Fruit fly (Drosophila melanogaster) whole organism, embryonic: ENCODE data around the gene Spec2.

Experiments
- ATbp ChIP-seq: fragments of 200-800 bp; sonication (Bioruptor generic); optimal IDR thresholded peaks from 2 replicates; lab custom pipeline; 2017; ENCODE audit warnings: missing biosample characterization, mild to moderate bottlenecking, missing genetic modification characterization, missing genetic modification reagents
- Abd-B ChIP-seq: fragments of 200-800 bp; sonication (Bioruptor generic); optimal IDR thresholded peaks from 2 replicates; lab custom pipeline; 2018; ENCODE audit warnings: missing biosample characterization, mild to moderate bottlenecking, missing genetic modification characterization, moderate library complexity
- CG10366 ChIP-seq: fragments of 200-800 bp; sonication (Bioruptor generic); IDR thresholded peaks from 2 replicates; pipeline ENCODE4 v1.3.6; 2022; ENCODE audit warnings: missing biosample characterization, missing genetic modification characterization
- CG14441 ChIP-seq: fragments of 200-800 bp; sonication (Bioruptor generic); IDR thresholded peaks from 2 replicates; pipeline ENCODE4 v1.3.6; 2022; ENCODE audit warnings: missing biosample characterization, missing genetic modification characterization
- CG15269 ChIP-seq: fragments of 200-800 bp; sonication (Bioruptor generic); optimal IDR thresholded peaks from 2 replicates; lab custom pipeline; 2018; ENCODE audit warnings: missing biosample characterization, mild to moderate bottlenecking, missing genetic modification characterization, moderate library complexity
- CG15696 ChIP-seq: fragments of 200-800 bp; sonication (Bioruptor generic); optimal IDR thresholded peaks from 2 replicates; lab custom pipeline; 2019; ENCODE audit warnings: missing biosample characterization, mild to moderate bottlenecking, missing genetic modification characterization, moderate library complexity
- CG16779 ChIP-seq: fragments of 200-800 bp; sonication (Bioruptor generic); IDR thresholded peaks from 2 replicates; pipeline ENCODE4 v1.3.6; 2022; ENCODE audit warnings: missing biosample characterization, missing genetic modification characterization
- CG32767 ChIP-seq: fragments of 200-800 bp; sonication (Bioruptor generic); IDR thresholded peaks from 2 replicates; pipeline ENCODE4 v1.3.6; 2022; ENCODE audit warnings: missing biosample characterization, missing genetic modification characterization
- CG34376 ChIP-seq: fragments of 200-800 bp; sonication (Bioruptor generic); optimal IDR thresholded peaks from 2 replicates; lab custom pipeline; 2018; ENCODE audit warnings: missing biosample characterization, mild to moderate bottlenecking, missing genetic modification characterization
- CG42726 ChIP-seq: fragments of 200-800 bp; sonication (Bioruptor generic); IDR thresholded peaks from 2 replicates; pipeline ENCODE4 v1.3.6; 2022; ENCODE audit warnings: missing biosample characterization, missing genetic modification characterization; ENCODE audit not compliant: partially characterized antibody
- CG4617 ChIP-seq: fragments of 200-800 bp; sonication (Bioruptor generic); optimal IDR thresholded peaks from 3 replicates; lab custom pipeline; 2016; ENCODE audit warnings: missing biosample characterization, missing genetic modification characterization, borderline replicate concordance
- CG5245 ChIP-seq: fragments of 200-800 bp; sonication (Bioruptor generic); optimal IDR thresholded peaks from 3 replicates; lab custom pipeline; 2016; ENCODE audit warnings: missing biosample characterization, missing genetic modification characterization
- CG6254 ChIP-seq: fragments of 200-800 bp; sonication (Bioruptor generic); optimal IDR thresholded peaks from 3 replicates; lab custom pipeline; 2017; ENCODE audit warnings: mild to moderate bottlenecking, missing biosample characterization, missing genetic modification reagents, missing genetic modification characterization
- CG7271 ChIP-seq: fragments of 200-800 bp; sonication (Bioruptor generic); optimal IDR thresholded peaks from 2 replicates; lab custom pipeline; 2018; ENCODE audit warnings: missing biosample characterization, mild to moderate bottlenecking, missing genetic modification characterization, moderate library complexity
- CG7839 ChIP-seq: fragments of 200-800 bp; sonication (Bioruptor generic); optimal IDR thresholded peaks from 3 replicates; lab custom pipeline; 2018; ENCODE audit warnings: missing biosample characterization, mild to moderate bottlenecking, missing genetic modification characterization, moderate library complexity
- CrebB ChIP-seq: fragments of 200-800 bp; sonication (Bioruptor generic); optimal IDR thresholded peaks from 3 replicates; lab custom pipeline; 2018; ENCODE audit warnings: missing biosample characterization, mild to moderate bottlenecking, missing genetic modification characterization
- Dll ChIP-seq: fragments of 200-800 bp; sonication (Bioruptor generic); IDR thresholded peaks from 4 replicates; pipeline ENCODE4 v1.3.6; 2022; ENCODE audit warnings: missing biosample characterization, missing genetic modification characterization; ENCODE audit not compliant: partially characterized antibody
- Dref ChIP-seq: fragments of 200-800 bp; sonication (Bioruptor generic); IDR thresholded peaks from 2 replicates; pipeline ENCODE4 v1.3.6; 2022; ENCODE audit warnings: missing biosample characterization, missing genetic modification characterization
- E2f1 ChIP-seq: fragments of 200-800 bp; sonication (Bioruptor generic); IDR thresholded peaks from 2 replicates; pipeline ENCODE4 v1.3.6; 2022; ENCODE audit warnings: missing biosample characterization, missing genetic modification characterization
- Fer1 ChIP-seq: fragments of 200-800 bp; sonication (Bioruptor generic); optimal IDR thresholded peaks from 2 replicates; lab custom pipeline; 2017; ENCODE audit warnings: missing biosample characterization, mild to moderate bottlenecking, missing genetic modification characterization
- HLH3B ChIP-seq: fragments of 200-800 bp; sonication (Bioruptor generic); IDR thresholded peaks from 2 replicates; pipeline ENCODE4 v1.3.6; 2022; ENCODE audit warnings: missing biosample characterization, missing genetic modification characterization
- Hmx ChIP-seq: fragments of 200-800 bp; sonication (Bioruptor generic); optimal IDR thresholded peaks from 2 replicates; lab custom pipeline; 2016; ENCODE audit warnings: missing biosample characterization, missing genetic modification characterization
- Hr78 ChIP-seq, 2 experiments: fragments of 200-800 bp in 1 of 2; fragments of >200 bp in 1 of 2; sonication (Bioruptor generic) in 1 of 2; optimal IDR thresholded peaks; 2 replicates each; lab custom pipeline; 2017 to 2019; ENCODE audit warnings: missing biosample characterization in 2 of 2, missing genetic modification characterization in 2 of 2, mild to moderate bottlenecking in 1 of 2, moderate library complexity in 1 of 2
- Scr ChIP-seq: fragments of 200-800 bp; sonication (Bioruptor generic); IDR thresholded peaks from 2 replicates; pipeline ENCODE4 v1.3.6; 2022; ENCODE audit warnings: missing biosample characterization, missing genetic modification characterization; ENCODE audit not compliant: partially characterized antibody
- Sin3A ChIP-seq: fragments of >200 bp; optimal IDR thresholded peaks from 2 replicates; lab custom pipeline; 2018
- Six4 ChIP-seq: fragments of 200-800 bp; sonication (Bioruptor generic); optimal IDR thresholded peaks from 2 replicates; lab custom pipeline; 2016; ENCODE audit warnings: missing biosample characterization, missing genetic modification characterization
- bsh ChIP-seq, 2 experiments: fragments of 200-800 bp; sonication (Bioruptor generic); optimal IDR thresholded peaks; 2 replicates each; lab custom pipeline; 2017 to 2018; ENCODE audit warnings: mild to moderate bottlenecking in 2 of 2, missing biosample characterization in 2 of 2, missing genetic modification characterization in 2 of 2, moderate library complexity in 1 of 2
- btn ChIP-seq: fragments of 200-800 bp; sonication (Bioruptor generic); optimal IDR thresholded peaks from 2 replicates; lab custom pipeline; 2016; ENCODE audit warnings: missing biosample characterization, missing genetic modification characterization
- cg ChIP-seq: fragments of 200-800 bp; sonication (Bioruptor generic); optimal IDR thresholded peaks from 3 replicates; lab custom pipeline; 2019; ENCODE audit warnings: missing biosample characterization, mild to moderate bottlenecking, missing genetic modification characterization, moderate library complexity
- chif ChIP-seq, 2 experiments: fragments of 200-800 bp; sonication (Bioruptor generic); optimal IDR thresholded peaks; 3 replicates each; lab custom pipeline; 2016; ENCODE audit warnings: missing biosample characterization in 2 of 2, missing genetic modification characterization in 2 of 2
- chm ChIP-seq: fragments of 200-800 bp; sonication (Bioruptor generic); IDR thresholded peaks from 2 replicates; pipeline ENCODE4 v1.3.6; 2022; ENCODE audit warnings: missing biosample characterization, missing genetic modification characterization
- croc ChIP-seq: fragments of 200-800 bp; sonication (Bioruptor generic); conservative IDR thresholded peaks from 3 replicates; pipeline ENCODE4 v1.3.6; 2022; ENCODE audit warnings: missing biosample characterization, missing genetic modification characterization
- crol ChIP-seq: fragments of 200-800 bp; sonication (Bioruptor generic); IDR thresholded peaks from 2 replicates; pipeline ENCODE4 v1.3.6; 2022; ENCODE audit warnings: missing biosample characterization, missing genetic modification characterization
- dan ChIP-seq: fragments of 200-800 bp; sonication (Bioruptor generic); IDR thresholded peaks from 2 replicates; pipeline ENCODE4 v1.3.6; 2022; ENCODE audit warnings: missing biosample characterization, missing genetic modification characterization
- eve ChIP-seq, 2 experiments: fragments of >200 bp; optimal IDR thresholded peaks; 2 replicates each; lab custom pipeline; 2017; ENCODE audit warnings: missing biosample characterization in 2 of 2, missing genetic modification characterization in 2 of 2
- ewg ChIP-seq: fragments of 200-800 bp; sonication (Bioruptor generic); optimal IDR thresholded peaks from 3 replicates; lab custom pipeline; 2017; ENCODE audit warnings: mild to moderate bottlenecking, missing biosample characterization, missing genetic modification reagents, missing genetic modification characterization
- gro ChIP-seq: fragments of 200-800 bp; sonication (Bioruptor generic); optimal IDR thresholded peaks from 2 replicates; lab custom pipeline; 2016; ENCODE audit warnings: missing biosample characterization, missing genetic modification characterization
- org-1 ChIP-seq: fragments of 200-800 bp; sonication (Bioruptor generic); optimal IDR thresholded peaks from 2 replicates; lab custom pipeline; 2017; ENCODE audit warnings: missing biosample characterization, missing genetic modification characterization
- pb ChIP-seq: fragments of 200-800 bp; sonication (Bioruptor generic); optimal IDR thresholded peaks from 3 replicates; lab custom pipeline; 2016; ENCODE audit warnings: missing biosample characterization, missing genetic modification characterization
- run ChIP-seq: fragments of 200-800 bp; sonication (Bioruptor generic); optimal IDR thresholded peaks from 3 replicates; lab custom pipeline; 2018; ENCODE audit warnings: missing biosample characterization, mild to moderate bottlenecking, missing genetic modification characterization
- sisA ChIP-seq: fragments of 200-800 bp; sonication (Bioruptor generic); IDR thresholded peaks from 2 replicates; pipeline ENCODE4 v1.3.6; 2022; ENCODE audit warnings: missing biosample characterization, missing genetic modification characterization
- sob ChIP-seq: fragments of 200-800 bp; sonication (Bioruptor generic); IDR thresholded peaks from 2 replicates; pipeline ENCODE4 v1.3.6; 2022; ENCODE audit warnings: missing biosample characterization, missing genetic modification characterization
- stc ChIP-seq: fragments of 200-800 bp; sonication (Bioruptor generic); IDR thresholded peaks from 2 replicates; pipeline ENCODE4 v1.3.6; 2022; ENCODE audit warnings: missing biosample characterization, missing genetic modification characterization
- tll ChIP-seq, 2 experiments: fragments of 200-800 bp in 1 of 2; fragments of >200 bp in 1 of 2; sonication (Bioruptor generic) in 1 of 2; optimal IDR thresholded peaks; 2 replicates each; lab custom pipeline; 2017 to 2019; ENCODE audit warnings: missing biosample characterization in 2 of 2, missing genetic modification characterization in 2 of 2, mild to moderate bottlenecking in 1 of 2, moderate library complexity in 1 of 2
- trem ChIP-seq: fragments of 200-800 bp; optimal IDR thresholded peaks from 3 replicates; lab custom pipeline; 2019; ENCODE audit warnings: missing biosample characterization, mild to moderate bottlenecking, missing genetic modification characterization, moderate library complexity
- vnd ChIP-seq: fragments of 200-800 bp; sonication (Bioruptor generic); IDR thresholded peaks from 3 replicates; pipeline ENCODE4 v1.3.6; 2022; ENCODE audit warnings: missing biosample characterization, missing genetic modification characterization; ENCODE audit not compliant: partially characterized antibody
- vvl ChIP-seq: fragments of 200-800 bp; sonication (Bioruptor generic); IDR thresholded peaks from 2 replicates; pipeline ENCODE4 v1.3.6; 2022; ENCODE audit warnings: missing biosample characterization, missing genetic modification characterization
- wek ChIP-seq: fragments of 200-800 bp; sonication (Bioruptor generic); optimal IDR thresholded peaks from 3 replicates; lab custom pipeline; 2018; ENCODE audit warnings: missing biosample characterization, mild to moderate bottlenecking, missing genetic modification characterization, moderate library complexity

Gene Spec2

DNA sequence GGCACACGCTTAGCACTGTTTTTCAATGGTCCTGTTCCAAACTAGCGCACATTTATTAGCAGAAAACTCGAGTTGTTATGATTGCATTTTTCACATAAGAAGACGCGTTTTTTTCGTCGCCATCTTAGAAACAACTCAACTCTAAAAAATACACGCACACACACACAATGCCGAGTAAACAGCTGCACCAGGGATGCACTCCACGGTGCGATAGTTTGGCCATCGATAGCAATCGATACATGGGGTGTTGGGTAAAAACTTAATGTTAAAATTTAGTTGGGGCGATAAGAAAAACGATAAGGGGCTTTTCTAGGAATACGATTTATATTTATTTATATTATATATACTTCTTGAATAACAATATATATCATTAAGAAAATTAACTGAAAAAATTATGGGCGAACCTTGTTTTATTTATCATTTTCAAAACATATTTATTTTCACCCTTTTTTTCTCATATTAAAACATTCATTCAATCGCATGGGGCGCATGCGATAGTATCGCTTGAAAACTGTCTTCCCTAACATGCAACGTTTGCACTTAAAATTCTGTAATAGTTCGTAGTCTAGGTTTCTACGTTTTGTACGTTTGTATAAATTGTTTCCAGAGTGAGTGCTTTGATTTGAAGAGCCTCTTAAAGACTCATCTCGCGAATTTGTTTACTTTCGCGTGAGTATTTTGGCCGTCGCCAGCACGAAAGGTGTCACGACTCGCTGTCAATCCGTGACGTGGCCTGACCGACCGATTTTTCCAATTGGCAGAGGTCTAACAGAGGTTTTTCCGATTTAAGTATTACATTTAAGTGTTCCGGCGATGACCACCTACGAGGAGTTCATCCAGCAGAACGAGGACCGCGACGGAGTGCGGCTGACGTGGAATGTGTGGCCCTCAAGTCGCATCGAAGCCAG lies 24.9 kb upstream of the Spec2 start, which contains the start of the genes MTA1-like and Sec23 (continued):
- TF ChIP-seq CG15696 (tag; lab: Kevin White, UChicago) (peak; percentile 49), CG4617 (GFP tag; lab: Kevin White, UChicago) (no peak), gro (GFP tag; lab: Kevin White, UChicago) (no peak), CG5245 (no peak), Hr78 (GFP tag; optimal IDR thresholded peaks at IDR 0.05; lab: Kevin White, UChicago) (no peak), eve (GFP tag; optimal IDR thresholded peaks at IDR 0.05; lab: Kevin White, UChicago) (no peak), sisA (GFP tag; lab: Robert Waterston, UW) (peak; percentile 55), crol (no peak), dan (GFP tag; lab: Robert Waterston, UW) (no peak), wek (GFP tag; lab: Kevin White, UChicago) (no peak), ATbp (no peak), tll (GFP tag; optimal IDR thresholded peaks at IDR 0.05; lab: Kevin White, UChicago) (no peak), CG7271 (no peak), Dref (GFP tag; lab: Robert Waterston, UW) (peak; percentile 82), bsh (GFP tag; optimal IDR thresholded peaks at IDR 0.05; lab: Kevin White, UChicago) (no peak), run (no peak), sob (GFP tag; lab: Robert Waterston, UW) (0 out of 2 replicates have a peak, but pooled peaks have one; percentile 33), vvl (GFP tag; lab: Robert Waterston, UW) (peak; percentile 50; the same call in 1 of the 2 replicates), CG16779 (GFP tag; lab: Robert Waterston, UW) (no peak), btn (GFP tag; lab: Kevin White, UChicago) (no peak), CG14441 (GFP tag; lab: Robert Waterston, UW) (peak; percentile 25; the same call in 1 of the 2 replicates), CG32767 (no peak; the same call in 1 of the 2 replicates), pb (no peak), CG10366 (no peak; the same call in 1 of the 2 replicates), CrebB (tag; lab: Kevin White, UChicago) (no peak), croc (GFP tag; lab: Robert Waterston, UW) (no peak), ewg (GFP tag; lab: Kevin White, UChicago) (peak; percentile 41), chm (no peak), cg (GFP tag; lab: Kevin White, UChicago) (no peak), CG42726 (GFP tag; lab: Robert Waterston, UW) (peak; percentile 75), Hmx (no peak), org-1 (GFP tag; lab: Kevin White, UChicago) (no peak), CG15269 (tag; lab: Kevin White, UChicago) (peak; percentile 43), HLH3B (peak; percentile 35; the same call in 1 of the 2 replicates), Sin3A (lab: Kevin White, UChicago) (peak; percentile 56), stc (GFP tag; lab: Robert Waterston, UW) (no peak), Abd-B (GFP tag; lab: Kevin White, UChicago) (peak; percentile 71), vnd (GFP tag; lab: Robert Waterston, UW) (peak; percentile 95), CG7839 (peak; percentile 68), trem (peak; percentile 75), Scr (GFP tag; lab: Robert Waterston, UW) (peak; percentile 98), CG34376 (GFP tag; lab: Kevin White, UChicago) (peak; percentile 46), Dll (GFP tag; lab: Robert Waterston, UW) (peak; percentile 97), E2f1 (GFP tag; lab: Robert Waterston, UW) (no peak), Six4 (GFP tag; lab: Kevin White, UChicago) (no peak), CG6254 (GFP tag; lab: Kevin White, UChicago) (no peak), Fer1 (peak; percentile 11), chif (GFP tag; optimal IDR thresholded peaks at IDR 0.05; lab: Kevin White, UChicago) (no peak)
